Worm (Caenorhabditis elegans) whole organism, late embryonic: Measurements from ENCODE around the gene C15F1.8.

Source experiments
- C08G9.2 ChIP-seq: sonication (generic microtip); optimal IDR thresholded peaks from 2 replicates; lab custom pipeline; 2016; ENCODE audit warnings: mild to moderate bottlenecking, missing genetic modification characterization, moderate library complexity, missing compliant biosample characterization
- C38D4.7 ChIP-seq: fragments of 200-800 bp; sonication (Bioruptor generic); optimal IDR thresholded peaks from 2 replicates; lab custom pipeline; 2018; ENCODE audit warnings: mild to moderate bottlenecking, missing genetic modification characterization, moderate library complexity, missing compliant biosample characterization
- K09A11.1 ChIP-seq: sonication (generic microtip); optimal IDR thresholded peaks from 2 replicates; lab custom pipeline; 2017; ENCODE audit warnings: antibody characterized with exemption, mild to moderate bottlenecking, missing genetic modification characterization, missing compliant biosample characterization; ENCODE audit not compliant: insufficient read depth
- Y22D7AL.16 ChIP-seq: sonication (generic microtip); optimal IDR thresholded peaks from 2 replicates; lab custom pipeline; 2016; ENCODE audit warnings: missing genetic modification characterization, missing compliant biosample characterization
- ceh-14 ChIP-seq: sonication (generic microtip); optimal IDR thresholded peaks from 2 replicates; lab custom pipeline; 2016; ENCODE audit warnings: missing genotype, missing genetic modification characterization, missing compliant biosample characterization
- ceh-2 ChIP-seq: sonication (generic microtip); optimal IDR thresholded peaks from 2 replicates; lab custom pipeline; 2016; ENCODE audit warnings: missing genotype, missing genetic modification characterization, missing compliant biosample characterization
- ceh-30 ChIP-seq: fragments of 150-350 bp; optimal IDR thresholded peaks from 2 replicates; lab custom pipeline; 2014; ENCODE audit warnings: missing biosample characterization, missing genetic modification characterization
- ceh-31 ChIP-seq: sonication (generic microtip); optimal IDR thresholded peaks from 2 replicates; lab custom pipeline; 2016; ENCODE audit warnings: missing genetic modification characterization, missing compliant biosample characterization
- ceh-34 ChIP-seq: sonication (generic microtip); optimal IDR thresholded peaks from 2 replicates; lab custom pipeline; 2016; ENCODE audit warnings: mild to moderate bottlenecking, missing genetic modification characterization, missing compliant biosample characterization
- ceh-45 ChIP-seq: fragments of 200-800 bp; sonication (Bioruptor generic); IDR thresholded peaks from 2 replicates; pipeline ENCODE4 v1.3.6; 2022; ENCODE audit warnings: missing genetic modification reagents, missing genetic modification characterization, missing compliant biosample characterization
- ceh-48 ChIP-seq: sonication (generic microtip); optimal IDR thresholded peaks from 2 replicates; lab custom pipeline; 2016; ENCODE audit warnings: missing genetic modification characterization, inconsistent platforms, missing compliant biosample characterization
- ceh-6 ChIP-seq: fragments of 200-800 bp; sonication (Bioruptor generic); optimal IDR thresholded peaks from 2 replicates; lab custom pipeline; 2018; ENCODE audit warnings: mild to moderate bottlenecking, missing genetic modification characterization, missing compliant biosample characterization
- gmeb-2 ChIP-seq: sonication (generic microtip); optimal IDR thresholded peaks from 2 replicates; lab custom pipeline; 2016; ENCODE audit warnings: missing genetic modification characterization, inconsistent platforms, missing compliant biosample characterization
- hlh-15 ChIP-seq: sonication (generic microtip); optimal IDR thresholded peaks from 2 replicates; lab custom pipeline; 2016; ENCODE audit warnings: missing genetic modification characterization, missing compliant biosample characterization
- hlh-8 ChIP-seq: sonication (generic microtip); optimal IDR thresholded peaks from 2 replicates; lab custom pipeline; 2016; ENCODE audit warnings: missing genotype, missing genetic modification characterization, missing compliant biosample characterization
- lin-11 ChIP-seq: fragments of 200-800 bp; sonication (Bioruptor generic); optimal IDR thresholded peaks from 2 replicates; lab custom pipeline; 2018; ENCODE audit warnings: mild to moderate bottlenecking, missing genetic modification characterization, missing compliant biosample characterization
- madf-2 ChIP-seq: sonication (generic microtip); optimal IDR thresholded peaks from 2 replicates; lab custom pipeline; 2017; ENCODE audit warnings: missing genetic modification characterization, missing compliant biosample characterization
- mec-3 ChIP-seq: sonication (generic microtip); optimal IDR thresholded peaks from 2 replicates; lab custom pipeline; 2016; ENCODE audit warnings: borderline replicate concordance, missing genetic modification characterization, missing compliant biosample characterization
- nfya-1 ChIP-seq: sonication (generic microtip); optimal IDR thresholded peaks from 2 replicates; lab custom pipeline; 2017; ENCODE audit warnings: missing genetic modification characterization, mild to moderate bottlenecking, missing compliant biosample characterization, antibody characterized with exemption, moderate library complexity
- nhr-11 ChIP-seq: fragments of 150-350 bp; optimal IDR thresholded peaks from 2 replicates; lab custom pipeline; 2014; ENCODE audit warnings: missing biosample characterization, missing genetic modification characterization
- npax-4 ChIP-seq: sonication (generic microtip); optimal IDR thresholded peaks from 2 replicates; lab custom pipeline; 2016; ENCODE audit warnings: missing genetic modification characterization, missing compliant biosample characterization
- odd-2 ChIP-seq: sonication (generic microtip); optimal IDR thresholded peaks from 2 replicates; lab custom pipeline; 2017; ENCODE audit warnings: antibody characterized with exemption, mild to moderate bottlenecking, missing genetic modification characterization, missing compliant biosample characterization
- pat-9 ChIP-seq: fragments of 200-800 bp; sonication (Bioruptor generic); optimal IDR thresholded peaks from 2 replicates; lab custom pipeline; 2018; ENCODE audit warnings: mild to moderate bottlenecking, missing genetic modification characterization, moderate library complexity, missing compliant biosample characterization
- pha-4 ChIP-seq: fragments of 150-350 bp; optimal IDR thresholded peaks from 2 replicates; lab custom pipeline; 2018; ENCODE audit warnings: missing biosample characterization, missing genetic modification reagents, missing genetic modification characterization
- pqm-1 ChIP-seq: sonication (generic microtip); optimal IDR thresholded peaks from 2 replicates; lab custom pipeline; 2016; ENCODE audit warnings: missing genetic modification characterization, missing compliant biosample characterization
- pros-1 ChIP-seq: fragments of 150-350 bp; optimal IDR thresholded peaks from 2 replicates; lab custom pipeline; 2014; ENCODE audit warnings: missing biosample characterization, missing genetic modification reagents, missing genetic modification characterization
- ref-2 ChIP-seq: sonication (generic microtip); optimal IDR thresholded peaks from 2 replicates; lab custom pipeline; 2016; ENCODE audit warnings: missing genetic modification characterization, missing compliant biosample characterization
- sdc-2 ChIP-seq: sonication (generic microtip); optimal IDR thresholded peaks from 2 replicates; lab custom pipeline; 2016; ENCODE audit warnings: missing genotype, missing genetic modification characterization, missing compliant biosample characterization
- sox-2 ChIP-seq: fragments of 200-800 bp; sonication (Bioruptor generic); IDR thresholded peaks from 2 replicates; pipeline ENCODE4 v1.3.6; 2022; ENCODE audit warnings: missing genetic modification reagents, missing genetic modification characterization, missing compliant biosample characterization
- tbx-2 ChIP-seq: sonication (generic microtip); optimal IDR thresholded peaks from 2 replicates; lab custom pipeline; 2016; ENCODE audit warnings: missing genetic modification characterization, missing compliant biosample characterization
- ttx-3 ChIP-seq: sonication (generic microtip); optimal IDR thresholded peaks from 2 replicates; lab custom pipeline; 2016; ENCODE audit warnings: missing genetic modification reagents, missing genetic modification characterization, missing compliant biosample characterization
- unc-3 ChIP-seq, 2 experiments: fragments of 200-800 bp in 1 of 2; sonication (Bioruptor generic) in 1 of 2; sonication (generic microtip) in 1 of 2; conservative IDR thresholded peaks in 1 of 2; optimal IDR thresholded peaks in 1 of 2; 2 replicates each; pipeline versions ENCODE4 v1.3.6 to Lab custom; 2016 to 2022; ENCODE audit warnings: missing compliant biosample characterization in 2 of 2, missing genetic modification characterization in 2 of 2, missing genetic modification reagents in 1 of 2
- unc-55 ChIP-seq: sonication (generic microtip); optimal IDR thresholded peaks from 2 replicates; lab custom pipeline; 2017; ENCODE audit warnings: missing biosample characterization, missing genetic modification reagents, missing genetic modification characterization
- unc-86 ChIP-seq: sonication (generic microtip); optimal IDR thresholded peaks from 2 replicates; lab custom pipeline; 2016; ENCODE audit warnings: missing genetic modification characterization, missing compliant biosample characterization
- zip-5 ChIP-seq: sonication (generic microtip); optimal IDR thresholded peaks from 2 replicates; lab custom pipeline; 2016; ENCODE audit warnings: missing genetic modification characterization, missing compliant biosample characterization

The C15F1.8 gene

ce11 chrII:6974011-6974410, 3.6 kb downstream of the C15F1.8 start:
- TF ChIP-seq nfya-1 (tag; lab: Kevin White, UChicago) (peak; percentile 14), ceh-14 (tag; lab: Kevin White, UChicago) (no peak)

- TF ChIP-seq ceh-31 (tag; lab: Kevin White, UChicago) (no peak), gmeb-2 (tag; lab: Kevin White, UChicago) (no peak), Y22D7AL.16 (no peak), unc-55 (GFP tag; lab: Kevin White, UChicago) (no peak), pqm-1 (tag; lab: Kevin White, UChicago) (no peak), ceh-2 (no peak), mec-3 (tag; lab: Kevin White, UChicago) (no peak), ceh-30 (tag; lab: Kevin White, UChicago) (no peak), sox-2 (GFP tag; lab: Robert Waterston, UW) (no peak), lin-11 (tag; lab: Kevin White, UChicago) (no peak), K09A11.1 (no peak), hlh-8 (tag; lab: Kevin White, UChicago) (no peak), pros-1 (tag; lab: Kevin White, UChicago) (no peak), hlh-15 (tag; lab: Kevin White, UChicago) (no peak), ttx-3 (tag; lab: Kevin White, UChicago) (no peak), ref-2 (tag; lab: Kevin White, UChicago) (no peak), madf-2 (tag; lab: Kevin White, UChicago) (no peak)
Measured at ce11 chrII:6973501-6973900, 4.1 kb downstream of the C15F1.8 start, which contains the start of gene sod-1. Gene sod-1, minus strand, starts transcription at chrII:6973887.

ce11 chrII:6972185-6972737, 5.4 kb downstream of the C15F1.8 start, which contains the start of gene art-1:
Gene art-1, minus strand, starts transcription at chrII:6972235.
- TF ChIP-seq gmeb-2 (tag; lab: Kevin White, UChicago) (no peak), sdc-2 (no peak), hlh-15 (tag; lab: Kevin White, UChicago) (no peak), pat-9 (tag; lab: Kevin White, UChicago) (no peak), zip-5 (tag; lab: Kevin White, UChicago) (no peak), ceh-45 (no peak), nhr-11 (no peak), mec-3 (tag; lab: Kevin White, UChicago) (no peak), tbx-2 (tag; lab: Kevin White, UChicago) (no peak), npax-4 (tag; lab: Kevin White, UChicago) (no peak), madf-2 (tag; lab: Kevin White, UChicago) (no peak), C08G9.2 (tag; lab: Kevin White, UChicago) (no peak)

ce11 chrII:6970515-6970914, 7.1 kb downstream of the C15F1.8 start, which contains the start of gene C15F1.5:
Gene C15F1.5, minus strand, starts transcription at chrII:6970615.
- TF ChIP-seq ceh-6 (GFP tag; lab: Kevin White, UChicago) (no peak), nfya-1 (tag; lab: Kevin White, UChicago) (no peak), lin-11 (tag; lab: Kevin White, UChicago) (no peak), ceh-34 (tag; lab: Kevin White, UChicago) (no peak), C38D4.7 (GFP tag; lab: Kevin White, UChicago) (no peak), pha-4 (tag; lab: Kevin White, UChicago) (no peak), Y22D7AL.16 (no peak), odd-2 (tag; lab: Kevin White, UChicago) (no peak), unc-86 (tag; lab: Kevin White, UChicago) (no peak), ceh-48 (no peak), zip-5 (tag; lab: Kevin White, UChicago) (no peak), nhr-11 (no peak), unc-3 (GFP tag; conservative IDR thresholded peaks at IDR 0.05; lab: Robert Waterston, UW) (no peak), unc-3 (tag; optimal IDR thresholded peaks at IDR 0.05; lab: Kevin White, UChicago) (no peak)
